Fruit fly (Drosophila melanogaster): ENCODE measurements around the gene Ucp4C.
A peak's percentile ranks its signal among the peaks of the same experiment; 100 is the strongest.

Gene Ucp4C

DNA sequence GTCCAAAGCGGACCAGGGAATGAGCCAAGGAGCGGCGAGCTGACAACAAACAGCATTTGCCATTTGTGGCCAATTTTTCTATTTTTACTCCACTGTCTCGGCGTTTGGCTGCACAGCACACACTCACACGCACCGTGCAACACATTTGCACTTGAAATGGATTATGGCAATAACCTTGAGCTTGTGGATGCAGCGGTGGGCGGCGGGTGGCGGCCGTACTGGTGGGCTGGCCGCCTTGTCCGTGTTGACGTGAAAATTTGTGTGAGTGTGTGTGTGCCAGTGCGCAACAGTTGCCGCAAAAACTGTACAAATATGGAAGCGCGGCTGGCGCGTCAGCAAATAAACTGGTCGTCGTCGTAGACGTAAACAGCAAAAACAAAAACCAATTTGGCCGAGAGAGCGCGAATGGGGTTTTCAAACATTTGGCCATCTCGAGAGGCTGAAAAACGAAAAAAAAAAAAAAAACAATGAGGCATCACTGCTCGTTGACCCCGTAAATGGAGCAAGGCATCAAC, 6.7 kb downstream of the Ucp4C start (continued):
- TF ChIP-seq CG8359 (GFP tag; optimal IDR thresholded peaks at IDR 0.05; ENCODE audit: borderline replicate concordance) = no peak
- TF ChIP-seq lab (GFP tag; optimal IDR thresholded peaks at IDR 0.05) = peak; percentile 5
- no peak for TF ChIP-seq BtbVII (GFP tag; optimal IDR thresholded peaks at IDR 0.05)
- no peak for TF ChIP-seq slbo (GFP tag; IDR thresholded peaks at IDR 0.05)
- TF ChIP-seq CG15514 (GFP tag; optimal IDR thresholded peaks at IDR 0.05) = no peak
- TF ChIP-seq hkb (optimal IDR thresholded peaks at IDR 0.05) = no peak
- 0 out of 2 replicates have a peak, but pooled peaks have one; percentile 12 for TF ChIP-seq hkb (GFP tag; IDR thresholded peaks at IDR 0.05)
- TF ChIP-seq CG12769 (tag; optimal IDR thresholded peaks at IDR 0.05) = no peak
- no peak for TF ChIP-seq ind (GFP tag; optimal IDR thresholded peaks at IDR 0.05)
- no peak for TF ChIP-seq CG13296 (GFP tag; optimal IDR thresholded peaks at IDR 0.05)
- no peak for TF ChIP-seq bbx (GFP tag; IDR thresholded peaks at IDR 0.05; ENCODE audit: partially characterized antibody)
- TF ChIP-seq Xbp1 (GFP tag; optimal IDR thresholded peaks at IDR 0.05) = no peak
- no peak for TF ChIP-seq CG17829 (tag; optimal IDR thresholded peaks at IDR 0.05)
- no peak for TF ChIP-seq gro (GFP tag; optimal IDR thresholded peaks at IDR 0.05)

DNA sequence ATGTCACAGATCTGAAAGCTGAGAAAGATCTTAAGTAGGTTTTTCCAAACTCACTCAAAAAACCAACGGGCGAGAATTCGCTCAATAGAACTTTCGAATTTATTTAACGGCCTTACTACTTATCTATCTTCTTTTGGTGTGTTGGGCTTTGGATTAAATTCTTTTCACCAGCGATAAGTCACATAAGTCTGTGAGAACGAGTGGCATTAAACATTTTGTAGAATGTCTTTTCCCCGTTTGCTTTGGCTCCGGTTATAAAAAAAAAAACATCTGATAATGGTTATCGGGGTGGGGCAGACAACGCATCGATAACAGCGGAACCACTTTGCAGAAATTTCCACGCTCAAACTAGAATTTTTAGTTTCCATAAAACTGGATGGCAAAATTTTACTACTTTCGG, 7.2 kb downstream of the Ucp4C start:
- TF ChIP-seq ERR (GFP tag; optimal IDR thresholded peaks at IDR 0.05) (no peak), z (GFP tag; IDR thresholded peaks at IDR 0.05) (peak; percentile 71; the same call in 1 of the 3 replicates), so (GFP tag; IDR thresholded peaks at IDR 0.05) (no peak), CG13123 (GFP tag; optimal IDR thresholded peaks at IDR 0.05) (no peak), Aef1 (GFP tag; IDR thresholded peaks at IDR 0.05) (no peak), hkb (optimal IDR thresholded peaks at IDR 0.05) (no peak), hkb (GFP tag; IDR thresholded peaks at IDR 0.05) (no peak), Optix (GFP tag; IDR thresholded peaks at IDR 0.05) (no peak), Med (GFP tag) (no peak), Scr (GFP tag; IDR thresholded peaks at IDR 0.05; ENCODE audit: partially characterized antibody) (no peak), zen (tag; optimal IDR thresholded peaks at IDR 0.05) (no peak), pnt (GFP tag; optimal IDR thresholded peaks at IDR 0.05) (no peak), al (GFP tag; IDR thresholded peaks at IDR 0.05) (no peak), sd (tag; optimal IDR thresholded peaks at IDR 0.05) (peak; percentile 55), insv (GFP tag; optimal IDR thresholded peaks at IDR 0.05) (no peak), CG9727 (GFP tag; optimal IDR thresholded peaks at IDR 0.05) (no peak), sqz (GFP tag; optimal IDR thresholded peaks at IDR 0.05) (peak; percentile 44), CG7271 (tag; optimal IDR thresholded peaks at IDR 0.05) (no peak), CG11247 (GFP tag; IDR thresholded peaks at IDR 0.05) (no peak), GATAe (GFP tag; conservative IDR thresholded peaks at IDR 0.05) (peak; percentile 45), CG17829 (tag; optimal IDR thresholded peaks at IDR 0.05) (no peak), B-H1 (GFP tag; IDR thresholded peaks at IDR 0.05) (no peak), MTF-1 (GFP tag; optimal IDR thresholded peaks at IDR 0.05; ENCODE audit: borderline replicate concordance) (no peak), CG30431 (GFP tag; optimal IDR thresholded peaks at IDR 0.05) (no peak), CG12299 (tag; optimal IDR thresholded peaks at IDR 0.05) (no peak), mirr (GFP tag; optimal IDR thresholded peaks at IDR 0.05) (peak; percentile 38), her (GFP tag; optimal IDR thresholded peaks at IDR 0.05) (no peak), grn (GFP tag; optimal IDR thresholded peaks at IDR 0.05) (peak; percentile 5), oc (tag; optimal IDR thresholded peaks at IDR 0.05) (no peak), CG34422 (GFP tag; IDR thresholded peaks at IDR 0.05) (no peak), Lhr (GFP tag; optimal IDR thresholded peaks at IDR 0.05) (no peak), ATbp (GFP tag; optimal IDR thresholded peaks at IDR 0.05) (no peak), az2 (GFP tag; optimal IDR thresholded peaks at IDR 0.05) (no peak), Tbp (GFP tag; optimal IDR thresholded peaks at IDR 0.05) (no peak), caup (GFP tag; optimal IDR thresholded peaks at IDR 0.05; ENCODE audit: severe bottlenecking) (no peak), Blimp-1 (GFP tag; optimal IDR thresholded peaks at IDR 0.05) (peak; percentile 48), Ssrp (tag; optimal IDR thresholded peaks at IDR 0.05) (no peak), pan (optimal IDR thresholded peaks at IDR 0.05) (no peak), pan (GFP tag; optimal IDR thresholded peaks at IDR 0.05 in 1 of 2, IDR thresholded peaks at IDR 0.05 in 1 of 2) (no peak)
